Fruit fly (Drosophila melanogaster): Measurements from ENCODE around the gene CG15824.

The CG15824 gene

dm6 chr2L:857897-858517 is 26.9 kb downstream of the CG15824 start:
- peak; percentile 25 for TF ChIP-seq CG15710 (tag; optimal IDR thresholded peaks at IDR 0.05)
- TF ChIP-seq EcR (GFP tag; optimal IDR thresholded peaks at IDR 0.05), result no peak
- peak; percentile 6 for TF ChIP-seq CG8159 (tag; optimal IDR thresholded peaks at IDR 0.05)

dm6 chr2L:856690-857488 is 28.1 kb downstream of the CG15824 start:
- TF ChIP-seq CG9948 (tag; optimal IDR thresholded peaks at IDR 0.05), result peak; percentile 16
- TF ChIP-seq CG8159 (tag; optimal IDR thresholded peaks at IDR 0.05), result peak; percentile 43
- no peak for TF ChIP-seq EcR (GFP tag; optimal IDR thresholded peaks at IDR 0.05)
- no peak for TF ChIP-seq CG12605 (GFP tag; IDR thresholded peaks at IDR 0.05)
- TF ChIP-seq CG15710 (tag; optimal IDR thresholded peaks at IDR 0.05), result peak; percentile 21
- TF ChIP-seq Ets98B (GFP tag; IDR thresholded peaks at IDR 0.05), result peak; percentile 45
- TF ChIP-seq CG32121 (GFP tag; IDR thresholded peaks at IDR 0.05), result peak; percentile 57
- TF ChIP-seq Pif1A (GFP tag; optimal IDR thresholded peaks at IDR 0.05), result peak; percentile 26
- no peak for TF ChIP-seq CG14655 (GFP tag; optimal IDR thresholded peaks at IDR 0.05)
- peak; percentile 51; the same call in 1 of the 3 replicates for TF ChIP-seq fd96Ca (GFP tag; IDR thresholded peaks at IDR 0.05)
- TF ChIP-seq CG13204 (GFP tag; optimal IDR thresholded peaks at IDR 0.05), result peak; percentile 9
- peak; percentile 19 for TF ChIP-seq CG8301 (tag; optimal IDR thresholded peaks at IDR 0.05)

dm6 chr2L:856001-856400 is 28.9 kb downstream of the CG15824 start:
- TF ChIP-seq gl (tag; optimal IDR thresholded peaks at IDR 0.05) (no peak), CG9948 (tag; optimal IDR thresholded peaks at IDR 0.05) (no peak)

- TF ChIP-seq fd96Ca (GFP tag; IDR thresholded peaks at IDR 0.05), result no peak
- TF ChIP-seq CG14655 (GFP tag; optimal IDR thresholded peaks at IDR 0.05), result no peak
- TF ChIP-seq Ets98B (GFP tag; IDR thresholded peaks at IDR 0.05), result peak; percentile 53
- TF ChIP-seq gl (tag; optimal IDR thresholded peaks at IDR 0.05), result no peak
- TF ChIP-seq CG4496 (GFP tag; IDR thresholded peaks at IDR 0.05), result peak; percentile 81
- TF ChIP-seq CG17806 (tag; optimal IDR thresholded peaks at IDR 0.05), result peak; percentile 43
- TF ChIP-seq Pif1B (GFP tag; optimal IDR thresholded peaks at IDR 0.05), result no peak
- TF ChIP-seq CG8159 (tag; optimal IDR thresholded peaks at IDR 0.05), result peak; percentile 29
- TF ChIP-seq CG15710 (tag; optimal IDR thresholded peaks at IDR 0.05), result peak; percentile 45
- TF ChIP-seq CG9948 (tag; optimal IDR thresholded peaks at IDR 0.05), result peak; percentile 29
- TF ChIP-seq D1 (tag; optimal IDR thresholded peaks at IDR 0.05), result no peak
- peak; percentile 16 for TF ChIP-seq CG8301 (tag; optimal IDR thresholded peaks at IDR 0.05)
- TF ChIP-seq rn (GFP tag; IDR thresholded peaks at IDR 0.05), result peak; percentile 40; the same call in 1 of the 2 replicates
- TF ChIP-seq Snoo (tag; optimal IDR thresholded peaks at IDR 0.05), result no peak
- no peak for TF ChIP-seq CG10348 (GFP tag; IDR thresholded peaks at IDR 0.05)
- no peak for TF ChIP-seq CG13204 (GFP tag; optimal IDR thresholded peaks at IDR 0.05)
- TF ChIP-seq CG12605 (GFP tag; IDR thresholded peaks at IDR 0.05), result peak; percentile 42; the same call in 1 of the 2 replicates
- no peak for TF ChIP-seq EcR (GFP tag; optimal IDR thresholded peaks at IDR 0.05)
- TF ChIP-seq Pif1A (GFP tag; optimal IDR thresholded peaks at IDR 0.05), result no peak
- peak; percentile 33; the same call in 1 of the 2 replicates for TF ChIP-seq CG32121 (GFP tag; IDR thresholded peaks at IDR 0.05)
- TF ChIP-seq CG34367 (tag; optimal IDR thresholded peaks at IDR 0.05), result no peak
Observed at dm6 chr2L:855052-855547, 29.8 kb downstream of the CG15824 start, which contains the start of gene CG13949. Gene CG13949 (plus strand): TSS chr2L:855337.

dm6 chr2L:852647-853111 is 32.3 kb downstream of the CG15824 start, which contains the start of the genes CG4291 and kraken:
Gene CG4291 (minus strand): TSS chr2L:852730.
Gene kraken (plus strand): TSS chr2L:852768.
- peak; percentile 49 for TF ChIP-seq CG12605 (GFP tag; IDR thresholded peaks at IDR 0.05)
- peak; percentile 8 for TF ChIP-seq gl (tag; optimal IDR thresholded peaks at IDR 0.05)
- TF ChIP-seq CG8301 (tag; optimal IDR thresholded peaks at IDR 0.05), result peak; percentile 28
- TF ChIP-seq CG8159 (tag; optimal IDR thresholded peaks at IDR 0.05), result peak; percentile 4
- TF ChIP-seq CG14655 (GFP tag; optimal IDR thresholded peaks at IDR 0.05), result no peak
- no peak for TF ChIP-seq CG10348 (GFP tag; IDR thresholded peaks at IDR 0.05)
- TF ChIP-seq CG4496 (GFP tag; IDR thresholded peaks at IDR 0.05), result peak; percentile 76
- peak; percentile 59; the same call in 1 of the 2 replicates for TF ChIP-seq CG32121 (GFP tag; IDR thresholded peaks at IDR 0.05)
- peak; percentile 28 for TF ChIP-seq CG15710 (tag; optimal IDR thresholded peaks at IDR 0.05)
- TF ChIP-seq Pif1B (GFP tag; optimal IDR thresholded peaks at IDR 0.05), result no peak
- TF ChIP-seq rn (GFP tag; IDR thresholded peaks at IDR 0.05), result no peak
- peak; percentile 53 for TF ChIP-seq Ets98B (GFP tag; IDR thresholded peaks at IDR 0.05)
- no peak for TF ChIP-seq CG34367 (tag; optimal IDR thresholded peaks at IDR 0.05)
- no peak for TF ChIP-seq CG9948 (tag; optimal IDR thresholded peaks at IDR 0.05)
- no peak for TF ChIP-seq D1 (tag; optimal IDR thresholded peaks at IDR 0.05)
- peak; percentile 7 for TF ChIP-seq CG17806 (tag; optimal IDR thresholded peaks at IDR 0.05)
- TF ChIP-seq EcR (GFP tag; optimal IDR thresholded peaks at IDR 0.05), result peak; percentile 60
- TF ChIP-seq Pif1A (GFP tag; optimal IDR thresholded peaks at IDR 0.05), result no peak
- no peak for TF ChIP-seq CG13204 (GFP tag; optimal IDR thresholded peaks at IDR 0.05)
- peak; percentile 53; the same call in 1 of the 3 replicates for TF ChIP-seq fd96Ca (GFP tag; IDR thresholded peaks at IDR 0.05)
- TF ChIP-seq Snoo (tag; optimal IDR thresholded peaks at IDR 0.05), result peak; percentile 46
